Worm (Caenorhabditis elegans): ENCODE results near the gene saps-1.

DNA sequence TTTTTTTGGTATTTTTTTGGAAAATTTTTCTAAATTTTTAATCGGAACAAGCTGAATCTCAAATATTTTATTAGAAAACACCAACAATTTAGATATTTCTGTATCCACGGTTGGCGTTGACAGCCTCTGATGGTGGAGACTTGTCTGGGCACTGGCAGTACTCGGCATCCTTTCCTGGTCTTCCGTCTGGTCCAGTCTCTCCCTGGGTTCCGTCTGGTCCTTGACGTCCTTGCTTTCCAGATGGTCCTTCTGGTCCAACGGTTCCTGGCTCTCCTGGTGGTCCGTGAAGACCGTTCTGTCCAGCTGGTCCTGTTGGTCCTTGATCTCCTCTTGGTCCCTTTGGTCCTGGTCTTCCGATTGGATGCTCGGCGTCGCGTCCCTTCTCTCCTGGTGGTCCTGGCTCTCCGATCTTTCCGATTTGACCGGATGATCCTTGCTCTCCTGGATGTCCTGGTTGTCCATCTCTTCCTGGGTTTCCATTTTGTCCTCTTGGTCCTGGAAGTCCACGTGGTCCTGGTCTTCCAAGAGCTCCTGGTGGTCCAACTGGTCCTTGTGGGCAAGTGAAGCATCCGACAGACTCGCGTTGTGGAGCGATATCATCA is 39.3 kb downstream of the saps-1 start:
- no peak for TF ChIP-seq nhr-77 (tag; optimal IDR thresholded peaks at IDR 0.05)
- TF ChIP-seq unc-30 (tag; optimal IDR thresholded peaks at IDR 0.05), result no peak
- TF ChIP-seq nhr-12 (tag; optimal IDR thresholded peaks at IDR 0.05), result no peak
- no peak for TF ChIP-seq blmp-1 (tag; optimal IDR thresholded peaks at IDR 0.05)
- TF ChIP-seq nhr-237 (tag; optimal IDR thresholded peaks at IDR 0.05), result no peak
- no peak for TF ChIP-seq sptf-1 (tag; optimal IDR thresholded peaks at IDR 0.05)

Data from whole organism, L1 larva.